Worm (Caenorhabditis elegans) whole organism, L3 larva: ENCODE results near the gene Y42A5A.1.

Source experiments
- R02D3.7 ChIP-seq: fragments of 150-350 bp; optimal IDR thresholded peaks from 2 replicates; lab custom pipeline; 2014; ENCODE audit warnings: missing biosample characterization, missing genetic modification characterization
- ZK546.5 ChIP-seq: sonication (generic microtip); optimal IDR thresholded peaks from 2 replicates; lab custom pipeline; 2017; ENCODE audit warnings: missing biosample characterization, missing genetic modification characterization
- ama-1 ChIP-seq: fragments of 150-350 bp; optimal IDR thresholded peaks from 2 replicates; lab custom pipeline; 2018
- ceh-28 ChIP-seq: fragments of 150-350 bp; optimal IDR thresholded peaks from 2 replicates; lab custom pipeline; 2014; ENCODE audit warnings: missing biosample characterization, missing genetic modification reagents, missing genetic modification characterization
- ceh-82 ChIP-seq: fragments of 150-350 bp; optimal IDR thresholded peaks from 2 replicates; lab custom pipeline; 2014; ENCODE audit warnings: missing biosample characterization, missing genetic modification characterization
- ceh-9 ChIP-seq: sonication (generic microtip); optimal IDR thresholded peaks from 2 replicates; lab custom pipeline; 2018; ENCODE audit warnings: missing biosample characterization, missing genetic modification characterization
- elt-1 ChIP-seq: fragments of 150-350 bp; optimal IDR thresholded peaks from 2 replicates; lab custom pipeline; 2014; ENCODE audit warnings: missing biosample characterization, missing genetic modification characterization
- elt-2 ChIP-seq: sonication (generic microtip); optimal IDR thresholded peaks from 2 replicates; lab custom pipeline; 2016; ENCODE audit warnings: missing genetic modification reagents, mild to moderate bottlenecking, missing genetic modification characterization, missing compliant biosample characterization
- elt-3 ChIP-seq, 3 experiments: fragments of 150-350 bp in 1 of 3; sonication (generic microtip) in 2 of 3; optimal IDR thresholded peaks; 2 replicates in 2 of 3; 4 replicates in 1 of 3; lab custom pipeline; 2014 to 2017; ENCODE audit warnings: missing biosample characterization in 3 of 3, missing genetic modification characterization in 3 of 3
- eor-1 ChIP-seq, 2 experiments: fragments of 150-350 bp; optimal IDR thresholded peaks; 2 replicates each; lab custom pipeline; 2014 to 2018; ENCODE audit warnings: missing biosample characterization in 2 of 2, missing genetic modification characterization in 2 of 2
- fkh-10 ChIP-seq: sonication (generic microtip); optimal IDR thresholded peaks from 2 replicates; lab custom pipeline; 2017; ENCODE audit warnings: missing biosample characterization, missing genetic modification reagents, missing genetic modification characterization
- fkh-2 ChIP-seq: fragments of 150-350 bp; optimal IDR thresholded peaks from 2 replicates; lab custom pipeline; 2014; ENCODE audit warnings: missing biosample characterization, missing genetic modification reagents, missing genetic modification characterization
- fos-1 ChIP-seq: fragments of 150-350 bp; optimal IDR thresholded peaks from 2 replicates; lab custom pipeline; 2014; ENCODE audit warnings: missing biosample characterization, missing genetic modification characterization
- hmg-11 ChIP-seq: sonication (generic microtip); optimal IDR thresholded peaks from 2 replicates; lab custom pipeline; 2016; ENCODE audit warnings: missing genetic modification characterization, missing compliant biosample characterization
- jun-1 ChIP-seq: fragments of 150-350 bp; optimal IDR thresholded peaks from 2 replicates; lab custom pipeline; 2014; ENCODE audit warnings: missing biosample characterization, missing genetic modification reagents, missing genetic modification characterization
- lin-15B ChIP-seq: fragments of 150-350 bp; optimal IDR thresholded peaks from 2 replicates; lab custom pipeline; 2014; ENCODE audit warnings: missing biosample characterization, missing genetic modification characterization
- lin-39 ChIP-seq: fragments of 150-350 bp; optimal IDR thresholded peaks from 2 replicates; lab custom pipeline; 2018; ENCODE audit warnings: missing biosample characterization, missing genetic modification reagents, missing genetic modification characterization
- mdl-1 ChIP-seq: fragments of 150-350 bp; optimal IDR thresholded peaks from 2 replicates; lab custom pipeline; 2014; ENCODE audit warnings: missing biosample characterization, missing genetic modification characterization
- nfya-1 ChIP-seq: sonication (generic microtip); optimal IDR thresholded peaks from 2 replicates; lab custom pipeline; 2017; ENCODE audit warnings: missing genetic modification characterization, mild to moderate bottlenecking, missing compliant biosample characterization, antibody characterized with exemption, moderate library complexity; ENCODE audit not compliant: insufficient read depth
- nhr-11 ChIP-seq: fragments of 150-350 bp; optimal IDR thresholded peaks from 2 replicates; lab custom pipeline; 2014; ENCODE audit warnings: missing biosample characterization, missing genetic modification characterization
- nhr-12 ChIP-seq: fragments of 150-350 bp; optimal IDR thresholded peaks from 2 replicates; lab custom pipeline; 2014; ENCODE audit warnings: missing biosample characterization, missing genetic modification characterization
- nhr-23 ChIP-seq: fragments of 150-350 bp; optimal IDR thresholded peaks from 2 replicates; lab custom pipeline; 2014; ENCODE audit warnings: missing biosample characterization, missing genetic modification reagents, missing genetic modification characterization
- nhr-237 ChIP-seq: fragments of 150-350 bp; optimal IDR thresholded peaks from 2 replicates; lab custom pipeline; 2014; ENCODE audit warnings: missing biosample characterization, missing genetic modification characterization
- nhr-28 ChIP-seq: fragments of 150-350 bp; optimal IDR thresholded peaks from 2 replicates; lab custom pipeline; 2014; ENCODE audit warnings: missing biosample characterization, missing genetic modification characterization
- nhr-43 ChIP-seq: sonication (generic microtip); optimal IDR thresholded peaks from 2 replicates; lab custom pipeline; 2016; ENCODE audit warnings: mild to moderate bottlenecking, missing genetic modification characterization, missing compliant biosample characterization; ENCODE audit not compliant: poor library complexity, severe bottlenecking
- nhr-76 ChIP-seq: fragments of 150-350 bp; sonication (generic microtip); optimal IDR thresholded peaks from 5 replicates; lab custom pipeline; 2014; ENCODE audit warnings: missing biosample characterization, missing genetic modification characterization
- pqm-1 ChIP-seq: fragments of 150-350 bp; optimal IDR thresholded peaks from 2 replicates; lab custom pipeline; 2017; ENCODE audit warnings: missing biosample characterization, missing genetic modification characterization, inconsistent platforms
- sea-2 ChIP-seq: fragments of 150-350 bp; sonication (generic microtip); optimal IDR thresholded peaks from 4 replicates; lab custom pipeline; 2014; ENCODE audit warnings: missing biosample characterization, missing genetic modification reagents, missing genetic modification characterization
- skn-1 ChIP-seq: fragments of 150-350 bp; optimal IDR thresholded peaks from 2 replicates; lab custom pipeline; 2014; ENCODE audit warnings: missing biosample characterization, missing genetic modification characterization
- snpc-4 ChIP-seq: fragments of 150-350 bp; optimal IDR thresholded peaks from 2 replicates; lab custom pipeline; 2014; ENCODE audit warnings: missing biosample characterization, missing genetic modification characterization
- tbx-2 ChIP-seq: sonication (generic microtip); optimal IDR thresholded peaks from 2 replicates; lab custom pipeline; 2016; ENCODE audit warnings: mild to moderate bottlenecking, missing genetic modification characterization, missing compliant biosample characterization
- unc-39 ChIP-seq: sonication (generic microtip); optimal IDR thresholded peaks from 4 replicates; lab custom pipeline; 2017; ENCODE audit warnings: missing biosample characterization, missing genetic modification characterization
- zag-1 ChIP-seq: fragments of 150-350 bp; optimal IDR thresholded peaks from 2 replicates; lab custom pipeline; 2014; ENCODE audit warnings: missing biosample characterization, missing genetic modification characterization
- ztf-11 ChIP-seq: fragments of 150-350 bp; optimal IDR thresholded peaks from 2 replicates; lab custom pipeline; 2014; ENCODE audit warnings: missing biosample characterization, missing genetic modification characterization
- ztf-4 ChIP-seq: fragments of 150-350 bp; optimal IDR thresholded peaks from 2 replicates; lab custom pipeline; 2014; ENCODE audit warnings: missing biosample characterization, missing genetic modification characterization

The Y42A5A.1 gene

DNA sequence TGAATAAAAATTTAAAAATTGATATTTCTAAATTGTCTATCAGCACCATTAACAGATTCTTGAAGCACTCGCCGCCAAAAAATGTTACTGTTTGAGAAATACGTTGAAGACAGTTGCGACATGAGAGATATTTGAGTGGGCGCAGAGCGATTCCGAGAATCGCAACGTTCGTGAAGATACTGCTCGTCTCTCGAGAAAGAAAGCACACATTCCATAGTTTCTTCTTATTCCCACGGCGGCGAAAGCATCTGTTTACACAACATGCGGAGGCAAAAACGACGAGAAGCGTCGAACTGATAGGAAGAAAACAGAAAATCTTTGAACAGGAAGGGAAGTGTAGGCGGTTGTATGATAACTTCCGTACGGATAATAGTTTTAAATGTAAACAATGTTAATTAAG lies 5.3 kb upstream of the Y42A5A.1 start (continued):
- TF ChIP-seq ztf-11 (tag; lab: Kevin White, UChicago) (no peak), lin-15B (tag; lab: Kevin White, UChicago) (peak; percentile 7), jun-1 (no peak), zag-1 (no peak), lin-39 (tag; lab: Kevin White, UChicago) (no peak), ceh-28 (tag; lab: Kevin White, UChicago) (peak; percentile 1), tbx-2 (tag; lab: Kevin White, UChicago) (peak; percentile 17), ztf-4 (no peak)

DNA sequence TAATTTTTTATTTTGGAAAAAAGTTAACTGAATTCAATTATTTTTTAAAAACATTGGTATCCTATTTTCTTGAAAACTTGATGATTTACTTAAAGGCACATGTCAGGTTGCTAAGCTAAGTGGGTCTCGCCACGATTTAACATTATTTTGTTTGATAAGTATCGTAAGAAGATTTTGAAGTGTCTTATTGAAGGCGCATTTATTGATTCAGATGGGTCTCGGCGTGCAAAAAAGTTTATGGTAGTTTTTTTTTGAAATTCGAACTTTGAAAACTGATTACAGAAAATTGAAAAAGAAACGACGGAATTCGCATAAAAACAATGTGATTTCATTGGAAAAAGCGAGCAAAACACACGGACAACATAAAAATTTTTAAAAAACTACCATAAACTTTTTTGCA lies 4.8 kb upstream of the Y42A5A.1 start:
- TF ChIP-seq elt-2 (tag; lab: Kevin White, UChicago) (no peak), elt-3 (tag; optimal IDR thresholded peaks at IDR 0.05; lab: Kevin White, UChicago) (no peak), fkh-10 (GFP tag; lab: Kevin White, UChicago) (no peak), nhr-23 (tag; lab: Kevin White, UChicago) (no peak), ama-1 (lab: Kevin White, UChicago) (no peak), fkh-2 (tag; lab: Kevin White, UChicago) (no peak), unc-39 (tag; lab: Kevin White, UChicago) (no peak), ceh-82 (tag; lab: Kevin White, UChicago) (no peak), nfya-1 (no peak), pqm-1 (tag; lab: Kevin White, UChicago) (no peak), fos-1 (tag; lab: Kevin White, UChicago) (no peak), skn-1 (no peak), jun-1 (no peak)

- TF ChIP-seq fos-1 (tag; lab: Kevin White, UChicago) (no peak), nhr-12 (tag; lab: Kevin White, UChicago) (no peak), ama-1 (lab: Kevin White, UChicago) (no peak), skn-1 (no peak), nfya-1 (peak; percentile 73), nhr-28 (tag; lab: Kevin White, UChicago) (no peak), lin-39 (tag; lab: Kevin White, UChicago) (peak; percentile 71), ceh-28 (tag; lab: Kevin White, UChicago) (no peak), nhr-76 (no peak), elt-1 (tag; lab: Kevin White, UChicago) (no peak), sea-2 (GFP tag; lab: Kevin White, UChicago) (no peak), ceh-82 (tag; lab: Kevin White, UChicago) (no peak), ceh-9 (tag; lab: Kevin White, UChicago) (no peak), hmg-11 (peak; percentile 21), mdl-1 (tag; lab: Kevin White, UChicago) (peak; percentile 57), nhr-11 (no peak), elt-3 (tag; optimal IDR thresholded peaks at IDR 0.05; lab: Kevin White, UChicago) (no peak), unc-39 (tag; lab: Kevin White, UChicago) (no peak), nhr-23 (tag; lab: Kevin White, UChicago) (no peak), ZK546.5 (tag; lab: Kevin White, UChicago) (no peak), snpc-4 (tag; lab: Kevin White, UChicago) (no peak), nhr-237 (tag; lab: Kevin White, UChicago) (no peak)
- TF ChIP-seq, all 47 proteins: peak for 4
These were observed 4.1 kb upstream of the Y42A5A.1 start for ce11 chrV:11083691-11084090.

DNA sequence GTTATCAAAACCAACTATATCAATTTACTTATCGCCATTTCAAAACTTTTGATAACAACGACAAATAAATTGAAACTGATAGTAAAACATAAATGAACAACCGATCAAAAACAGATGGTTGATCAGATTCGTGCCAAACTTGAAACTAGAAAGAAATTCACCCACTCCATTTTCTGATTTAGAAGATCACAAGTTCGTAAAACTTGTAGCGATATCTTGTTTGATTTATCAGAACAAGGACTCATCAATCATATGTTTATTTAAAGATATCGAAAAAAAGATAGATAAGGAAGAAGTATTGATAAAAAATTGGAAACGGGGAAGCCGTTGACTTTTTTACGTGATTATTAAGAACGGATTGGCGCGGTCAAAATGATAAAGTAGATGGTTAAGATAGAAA lies 629 bp upstream of the Y42A5A.1 start:
- TF ChIP-seq pqm-1 (tag; lab: Kevin White, UChicago) (peak; percentile 35), elt-2 (tag; lab: Kevin White, UChicago) (peak; percentile 85), eor-1 (tag; optimal IDR thresholded peaks at IDR 0.05; lab: Kevin White, UChicago) (no peak), ZK546.5 (tag; lab: Kevin White, UChicago) (no peak), snpc-4 (tag; lab: Kevin White, UChicago) (no peak), R02D3.7 (no peak), nhr-12 (tag; lab: Kevin White, UChicago) (no peak), nhr-43 (no peak)
